Fruit fly (Drosophila melanogaster) whole organism, wandering third instar larva: ENCODE data around the gene RpL27.

ENCODE experiments used
- Abd-B ChIP-seq: fragments of >200 bp; optimal IDR thresholded peaks from 2 replicates; lab custom pipeline; 2017; ENCODE audit warnings: missing biosample characterization, missing genetic modification characterization
- CG32264 ChIP-seq: fragments of 200-800 bp; sonication (Bioruptor generic); optimal IDR thresholded peaks from 2 replicates; lab custom pipeline; 2016; ENCODE audit warnings: missing biosample characterization, missing genetic modification characterization
- CG9705 ChIP-seq: fragments of 200-800 bp; sonication (Bioruptor generic); optimal IDR thresholded peaks from 2 replicates; lab custom pipeline; 2018; ENCODE audit warnings: missing biosample characterization, mild to moderate bottlenecking, missing genetic modification characterization
- CrebA ChIP-seq: fragments of 200-800 bp; sonication (Bioruptor generic); optimal IDR thresholded peaks from 2 replicates; lab custom pipeline; 2016; ENCODE audit warnings: missing biosample characterization, mild to moderate bottlenecking, missing genetic modification characterization, borderline replicate concordance
- Dfd ChIP-seq: fragments of >200 bp; optimal IDR thresholded peaks from 2 replicates; lab custom pipeline; 2017; ENCODE audit warnings: missing biosample characterization, missing genetic modification characterization
- Dif ChIP-seq: fragments of 200-275, 200-300 bp; sonication (Bioruptor generic); optimal IDR thresholded peaks from 2 replicates; lab custom pipeline; 2018; ENCODE audit warnings: missing biosample characterization, missing genetic modification characterization; ENCODE audit not compliant: partially characterized antibody
- GATAd ChIP-seq: sonication (Bioruptor generic); optimal IDR thresholded peaks from 2 replicates; lab custom pipeline; 2016; ENCODE audit warnings: missing biosample characterization, missing genetic modification characterization
- HLH106 ChIP-seq: fragments of 200-800 bp; optimal IDR thresholded peaks from 3 replicates; lab custom pipeline; 2019; ENCODE audit warnings: missing biosample characterization, mild to moderate bottlenecking, missing genetic modification characterization, moderate library complexity
- Hnf4 ChIP-seq: fragments of 200-800 bp; sonication (Bioruptor generic); optimal IDR thresholded peaks from 2 replicates; lab custom pipeline; 2016; ENCODE audit warnings: missing biosample characterization, mild to moderate bottlenecking, missing genetic modification characterization
- Hr78 ChIP-seq: fragments of >200 bp; optimal IDR thresholded peaks from 2 replicates; lab custom pipeline; 2017; ENCODE audit warnings: missing biosample characterization, missing genetic modification characterization
- Hr83 ChIP-seq: fragments of 200-300 bp; sonication (Bioruptor generic); optimal IDR thresholded peaks from 2 replicates; lab custom pipeline; 2016; ENCODE audit warnings: missing biosample characterization, mild to moderate bottlenecking, missing genetic modification characterization, moderate library complexity; ENCODE audit not compliant: poor library complexity, severe bottlenecking
- Jra ChIP-seq: sonication (Bioruptor generic); optimal IDR thresholded peaks from 2 replicates; lab custom pipeline; 2016; ENCODE audit warnings: missing biosample characterization, missing genetic modification characterization
- Mio ChIP-seq: sonication (Bioruptor generic); optimal IDR thresholded peaks from 2 replicates; lab custom pipeline; 2016; ENCODE audit warnings: missing biosample characterization, missing genetic modification characterization
- Myc ChIP-seq: fragments of >200 bp; optimal IDR thresholded peaks from 2 replicates; lab custom pipeline; 2017
- N ChIP-seq: fragments of >200 bp; optimal IDR thresholded peaks from 2 replicates; lab custom pipeline; 2018; ENCODE audit warnings: missing biosample characterization, missing external identifiers, missing genetic modification characterization
- OdsH ChIP-seq: fragments of 200-800 bp; sonication (Bioruptor generic); optimal IDR thresholded peaks from 2 replicates; lab custom pipeline; 2016; ENCODE audit warnings: missing biosample characterization, mild to moderate bottlenecking, missing genetic modification characterization
- Rel ChIP-seq, 2 experiments: fragments of 200-800 bp; sonication (Bioruptor generic) in 1 of 2; optimal IDR thresholded peaks; 2 replicates in 1 of 2; 3 replicates in 1 of 2; lab custom pipeline; 2016 to 2019; ENCODE audit warnings: mild to moderate bottlenecking in 2 of 2, missing biosample characterization in 2 of 2, missing genetic modification characterization in 2 of 2, moderate library complexity in 1 of 2
- Sp1 ChIP-seq: fragments of 200-800 bp; sonication (Bioruptor generic); optimal IDR thresholded peaks from 3 replicates; lab custom pipeline; 2019; ENCODE audit warnings: missing biosample characterization, mild to moderate bottlenecking, missing genetic modification characterization, moderate library complexity
- Vsx2 ChIP-seq: fragments of 200-300, 225-300 bp; sonication (Bioruptor generic); optimal IDR thresholded peaks from 2 replicates; lab custom pipeline; 2018; ENCODE audit warnings: missing biosample characterization, missing genetic modification characterization; ENCODE audit not compliant: partially characterized antibody
- br ChIP-seq: fragments of 200-800 bp; sonication (Bioruptor generic); optimal IDR thresholded peaks from 2 replicates; lab custom pipeline; 2016; ENCODE audit warnings: missing biosample characterization, missing genetic modification characterization
- brk ChIP-seq: fragments of 200-800 bp; sonication (Bioruptor generic); optimal IDR thresholded peaks from 2 replicates; lab custom pipeline; 2016; ENCODE audit warnings: missing biosample characterization, mild to moderate bottlenecking, missing genetic modification characterization
- dl ChIP-seq, 2 experiments: fragments of 175-275, 200-275 bp in 1 of 2; fragments of 200-275 bp in 1 of 2; sonication (Bioruptor generic); optimal IDR thresholded peaks; lab custom pipeline; 2018; ENCODE audit warnings: mild to moderate bottlenecking in 2 of 2, missing biosample characterization in 2 of 2, missing genetic modification characterization in 2 of 2, moderate library complexity in 2 of 2; ENCODE audit not compliant: partially characterized antibody in 2 of 2, insufficient read depth in 1 of 2
- dmrt93B ChIP-seq: fragments of 200-800 bp; sonication (Bioruptor generic); optimal IDR thresholded peaks from 2 replicates; lab custom pipeline; 2018; ENCODE audit warnings: missing biosample characterization, mild to moderate bottlenecking, missing genetic modification characterization
- dsf ChIP-seq: sonication (Bioruptor generic); optimal IDR thresholded peaks from 2 replicates; lab custom pipeline; 2016; ENCODE audit warnings: missing biosample characterization, missing genetic modification characterization, borderline replicate concordance
- ey ChIP-seq: fragments of 200-800 bp; sonication (Bioruptor generic); optimal IDR thresholded peaks from 2 replicates; lab custom pipeline; 2016; ENCODE audit warnings: missing biosample characterization, missing genetic modification characterization
- foxo ChIP-seq, 2 experiments: fragments of 200-800 bp; sonication (Bioruptor generic); optimal IDR thresholded peaks; 2 replicates in 1 of 2; 3 replicates in 1 of 2; lab custom pipeline; 2016 to 2017; ENCODE audit warnings: missing biosample characterization in 2 of 2, missing genetic modification characterization in 2 of 2
- fru ChIP-seq: fragments of 200-800 bp; sonication (Bioruptor generic); optimal IDR thresholded peaks from 3 replicates; lab custom pipeline; 2016; ENCODE audit warnings: missing biosample characterization, mild to moderate bottlenecking, missing genetic modification characterization
- h ChIP-seq: fragments of 200-800 bp; sonication (Bioruptor generic); optimal IDR thresholded peaks from 3 replicates; lab custom pipeline; 2016; ENCODE audit warnings: missing biosample characterization, mild to moderate bottlenecking, missing genetic modification characterization
- jim ChIP-seq: fragments of 175-275, 200-325 bp; sonication (Bioruptor generic); optimal IDR thresholded peaks from 2 replicates; lab custom pipeline; 2016; ENCODE audit warnings: missing biosample characterization, mild to moderate bottlenecking, missing genetic modification characterization
- lola ChIP-seq: fragments of >200 bp; optimal IDR thresholded peaks from 2 replicates; lab custom pipeline; 2017; ENCODE audit warnings: missing biosample characterization, missing genetic modification characterization
- pan ChIP-seq: fragments of >200 bp; optimal IDR thresholded peaks from 2 replicates; lab custom pipeline; 2017
- psq ChIP-seq: fragments of 200-800 bp; sonication (Bioruptor generic); optimal IDR thresholded peaks from 3 replicates; lab custom pipeline; 2017; ENCODE audit warnings: missing biosample characterization, mild to moderate bottlenecking, missing genetic modification characterization, moderate library complexity
- rgr ChIP-seq: fragments of 200-800 bp; sonication (Bioruptor generic); optimal IDR thresholded peaks from 3 replicates; lab custom pipeline; 2016; ENCODE audit warnings: missing biosample characterization, mild to moderate bottlenecking, missing genetic modification characterization
- sage ChIP-seq: fragments of 200-800 bp; sonication (Bioruptor generic); optimal IDR thresholded peaks from 2 replicates; lab custom pipeline; 2016; ENCODE audit warnings: missing biosample characterization, mild to moderate bottlenecking, missing genetic modification characterization
- sv ChIP-seq: fragments of 200-800 bp; sonication (Bioruptor generic); optimal IDR thresholded peaks from 3 replicates; lab custom pipeline; 2016; ENCODE audit warnings: missing biosample characterization, missing genetic modification characterization
- tai ChIP-seq: sonication (Bioruptor generic); optimal IDR thresholded peaks from 2 replicates; lab custom pipeline; 2016; ENCODE audit warnings: missing biosample characterization, missing genetic modification characterization
- usp ChIP-seq: fragments of >200 bp; optimal IDR thresholded peaks from 2 replicates; lab custom pipeline; 2017; ENCODE audit warnings: missing biosample characterization, missing genetic modification characterization
- woc ChIP-seq: sonication (Bioruptor generic); optimal IDR thresholded peaks from 2 replicates; lab custom pipeline; 2016; ENCODE audit warnings: missing biosample characterization, mild to moderate bottlenecking, missing genetic modification characterization

The RpL27 gene

dm6 chr3R:25659857-25660417, 24.9 kb downstream of the RpL27 start:
- TF ChIP-seq CrebA (GFP tag; lab: Kevin White, UChicago) = no peak
- TF ChIP-seq Rel (GFP tag; optimal IDR thresholded peaks at IDR 0.05; lab: Kevin White, UChicago) = no peak
- peak; percentile 64 for TF ChIP-seq Rel (tag; optimal IDR thresholded peaks at IDR 0.05; lab: Kevin White, UChicago)

- TF ChIP-seq GATAd (GFP tag; lab: Kevin White, UChicago) = no peak
- TF ChIP-seq Myc (lab: Kevin White, UChicago) = no peak
- TF ChIP-seq CrebA (GFP tag; lab: Kevin White, UChicago) = no peak
- TF ChIP-seq Hr83 (GFP tag; lab: Kevin White, UChicago) = no peak
- no peak for TF ChIP-seq foxo (GFP tag; optimal IDR thresholded peaks at IDR 0.05; lab: Kevin White, UChicago)
- TF ChIP-seq Dfd (GFP tag; lab: Kevin White, UChicago) = no peak
- TF ChIP-seq OdsH = no peak
- TF ChIP-seq sage (GFP tag; lab: Kevin White, UChicago) = no peak
- no peak for TF ChIP-seq dmrt93B (GFP tag; lab: Kevin White, UChicago)
- peak; percentile 4 for TF ChIP-seq fru
- TF ChIP-seq Dif (GFP tag; lab: Kevin White, UChicago) = peak; percentile 83
- TF ChIP-seq sv = no peak
- no peak for TF ChIP-seq Sp1 (GFP tag; lab: Kevin White, UChicago)
- peak in 1 of 2 experiments; percentile 63 for TF ChIP-seq dl (GFP tag; optimal IDR thresholded peaks at IDR 0.05; lab: Kevin White, UChicago; ENCODE audit: insufficient read depth in 1 of 2, partially characterized antibody in 2 of 2)
- no peak for TF ChIP-seq lola (GFP tag; lab: Kevin White, UChicago)
- no peak for TF ChIP-seq br (GFP tag; lab: Kevin White, UChicago)
- TF ChIP-seq jim (GFP tag; lab: Kevin White, UChicago) = no peak
- no peak for TF ChIP-seq CG9705 (GFP tag; lab: Kevin White, UChicago)
- no peak for TF ChIP-seq Jra
- TF ChIP-seq CG32264 = no peak
- TF ChIP-seq Vsx2 (GFP tag; lab: Kevin White, UChicago) = peak; percentile 59
- TF ChIP-seq Rel (GFP tag; optimal IDR thresholded peaks at IDR 0.05; lab: Kevin White, UChicago) = no peak
- no peak for TF ChIP-seq Rel (tag; optimal IDR thresholded peaks at IDR 0.05; lab: Kevin White, UChicago)
- TF ChIP-seq pan (lab: Kevin White, UChicago) = no peak
- no peak for TF ChIP-seq usp
- no peak for TF ChIP-seq Mio (GFP tag; lab: Kevin White, UChicago)
- no peak for TF ChIP-seq brk (GFP tag; lab: Kevin White, UChicago)
- TF ChIP-seq, all 38 proteins: peak for 4
Measured at dm6 chr3R:25652066-25652720, 32.7 kb downstream of the RpL27 start.

dm6 chr3R:25651414-25651813, 33.4 kb downstream of the RpL27 start:
- TF ChIP-seq Myc (lab: Kevin White, UChicago) (no peak), CrebA (GFP tag; lab: Kevin White, UChicago) (no peak), CG32264 (no peak), sage (GFP tag; lab: Kevin White, UChicago) (peak; percentile 17), psq (GFP tag; lab: Kevin White, UChicago) (peak; percentile 40), Dif (GFP tag; lab: Kevin White, UChicago) (no peak), usp (no peak), lola (GFP tag; lab: Kevin White, UChicago) (no peak), Abd-B (GFP tag; lab: Kevin White, UChicago) (no peak), tai (GFP tag; lab: Kevin White, UChicago) (no peak), Dfd (GFP tag; lab: Kevin White, UChicago) (no peak), Hr78 (no peak), jim (GFP tag; lab: Kevin White, UChicago) (no peak), sv (no peak), foxo (GFP tag; optimal IDR thresholded peaks at IDR 0.05; lab: Kevin White, UChicago) (peak in 1 of 2 experiments; percentile 65), h (GFP tag; lab: Kevin White, UChicago) (peak; percentile 56), rgr (GFP tag; lab: Kevin White, UChicago) (peak; percentile 54), OdsH (peak; percentile 42), Sp1 (GFP tag; lab: Kevin White, UChicago) (peak; percentile 65), pan (lab: Kevin White, UChicago) (no peak), fru (peak; percentile 43), dsf (GFP tag; lab: Kevin White, UChicago) (no peak), CG9705 (GFP tag; lab: Kevin White, UChicago) (no peak), N (GFP tag; lab: Kevin White, UChicago) (no peak), Hnf4 (GFP tag; lab: Kevin White, UChicago) (no peak), Hr83 (GFP tag; lab: Kevin White, UChicago) (no peak), ey (GFP tag; lab: Kevin White, UChicago) (no peak), Jra (no peak), woc (peak; percentile 5), Mio (GFP tag; lab: Kevin White, UChicago) (no peak), GATAd (GFP tag; lab: Kevin White, UChicago) (no peak), dmrt93B (GFP tag; lab: Kevin White, UChicago) (peak; percentile 13), br (GFP tag; lab: Kevin White, UChicago) (peak; percentile 30), Rel (GFP tag; optimal IDR thresholded peaks at IDR 0.05; lab: Kevin White, UChicago) (no peak), Rel (tag; optimal IDR thresholded peaks at IDR 0.05; lab: Kevin White, UChicago) (no peak), Vsx2 (GFP tag; lab: Kevin White, UChicago) (no peak), dl (GFP tag; optimal IDR thresholded peaks at IDR 0.05; lab: Kevin White, UChicago; ENCODE audit: insufficient read depth in 1 of 2, partially characterized antibody in 2 of 2) (no peak), brk (GFP tag; lab: Kevin White, UChicago) (no peak), HLH106 (tag; lab: Kevin White, UChicago) (peak; percentile 54)
